Worm (Caenorhabditis elegans): Measurements from ENCODE around the gene moc-1.

The moc-1 gene

ce11 chrX:10146592-10146991 is 8.2 kb upstream of the moc-1 start, which contains the start of gene unc-115 (continued):
- TF ChIP-seq ceh-28 (tag; optimal IDR thresholded peaks at IDR 0.05) (peak; percentile 78), dmd-9 (GFP tag; IDR thresholded peaks at IDR 0.05) (no peak), aha-1 (tag) (peak; percentile 96), nhr-6 (tag; optimal IDR thresholded peaks at IDR 0.05) (peak; percentile 63), zfp-3 (GFP tag; conservative IDR thresholded peaks at IDR 0.05) (0 out of 2 replicates have a peak, but pooled peaks have one; percentile 9), hlh-11 (tag; optimal IDR thresholded peaks at IDR 0.05) (peak; percentile 92), mes-2 (tag; optimal IDR thresholded peaks at IDR 0.05; ENCODE audit: poor library complexity, severe bottlenecking) (peak; percentile 83), hif-1 (tag; optimal IDR thresholded peaks at IDR 0.05) (peak in 1 of 2 experiments; percentile 69), jun-1 (tag; optimal IDR thresholded peaks at IDR 0.05) (no peak), snpc-4 (tag; optimal IDR thresholded peaks at IDR 0.05) (peak; percentile 6), daf-19 (GFP tag; conservative IDR thresholded peaks at IDR 0.05) (no peak), F44E2.7 (GFP tag; IDR thresholded peaks at IDR 0.05) (no peak), nhr-25 (tag; optimal IDR thresholded peaks at IDR 0.05; ENCODE audit: borderline replicate concordance, insufficient read depth) (peak; percentile 44), nhr-11 (tag; optimal IDR thresholded peaks at IDR 0.05) (peak; percentile 43), F26F4.8 (GFP tag; conservative IDR thresholded peaks at IDR 0.05) (no peak), lim-7 (GFP tag; IDR thresholded peaks at IDR 0.05) (no peak), attf-4 (tag; optimal IDR thresholded peaks at IDR 0.05) (no peak), skn-1 (tag; optimal IDR thresholded peaks at IDR 0.05) (no peak), dmd-6 (GFP tag; IDR thresholded peaks at IDR 0.05) (peak; percentile 48), ZK337.2 (GFP tag; IDR thresholded peaks at IDR 0.05) (no peak), F10B5.3 (tag; optimal IDR thresholded peaks at IDR 0.05) (peak; percentile 35), lir-3 (tag; optimal IDR thresholded peaks at IDR 0.05) (peak; percentile 24), T20F7.1 (GFP tag; optimal IDR thresholded peaks at IDR 0.05) (no peak), F37D6.2 (tag; optimal IDR thresholded peaks at IDR 0.05) (peak; percentile 86), lin-15B (tag; optimal IDR thresholded peaks at IDR 0.05) (no peak), mxl-3 (GFP tag; optimal IDR thresholded peaks at IDR 0.05) (peak; percentile 85), unc-62 (GFP tag; optimal IDR thresholded peaks at IDR 0.05 in 1 of 2) (peak in 1 of 2 experiments; percentile 96), unc-62 (tag; optimal IDR thresholded peaks at IDR 0.05) (no peak), T26A8.4 (GFP tag; IDR thresholded peaks at IDR 0.05) (peak; percentile 65), nhr-48 (tag; optimal IDR thresholded peaks at IDR 0.05) (peak; percentile 57), ztf-7 (tag; optimal IDR thresholded peaks at IDR 0.05) (no peak), dve-1 (tag; optimal IDR thresholded peaks at IDR 0.05; ENCODE audit: insufficient read depth) (peak; percentile 73), nhr-42 (GFP tag; IDR thresholded peaks at IDR 0.05) (0 out of 2 replicates have a peak, but pooled peaks have one; percentile 22), vab-7 (GFP tag; IDR thresholded peaks at IDR 0.05) (0 out of 2 replicates have a peak, but pooled peaks have one; percentile 26), set-16 (GFP tag; IDR thresholded peaks at IDR 0.05) (peak; percentile 96), Y5F2A.4 (GFP tag; optimal IDR thresholded peaks at IDR 0.05) (no peak), Y105C5A.15 (GFP tag; IDR thresholded peaks at IDR 0.05) (no peak), Y75B8A.6 (GFP tag; IDR thresholded peaks at IDR 0.05) (no peak), lsy-2 (tag; optimal IDR thresholded peaks at IDR 0.05) (peak; percentile 60 to 63), tag-97 (GFP tag; IDR thresholded peaks at IDR 0.05) (no peak), ama-1 (optimal IDR thresholded peaks at IDR 0.05) (no peak), zfp-2 (tag; optimal IDR thresholded peaks at IDR 0.05) (no peak), ceh-82 (tag; optimal IDR thresholded peaks at IDR 0.05) (no peak), Y48G9A.11 (GFP tag; IDR thresholded peaks at IDR 0.05) (no peak), lin-1 (GFP tag; IDR thresholded peaks at IDR 0.05) (no peak; the same call in 1 of the 2 replicates), dmd-8 (GFP tag; IDR thresholded peaks at IDR 0.05) (peak; percentile 77; the same call in 1 of the 2 replicates), pqm-1 (tag; optimal IDR thresholded peaks at IDR 0.05) (no peak), mdl-1 (tag; optimal IDR thresholded peaks at IDR 0.05) (peak; percentile 64 to 75), cey-2 (tag; optimal IDR thresholded peaks at IDR 0.05; ENCODE audit: borderline replicate concordance, insufficient read depth) (no peak), zip-11 (GFP tag; IDR thresholded peaks at IDR 0.05) (no peak), zip-2 (tag; optimal IDR thresholded peaks at IDR 0.05) (no peak), zag-1 (tag; optimal IDR thresholded peaks at IDR 0.05) (no peak)

Measured in whole organism, L4 larva.